Fruit fly (Drosophila melanogaster) whole organism, prepupa: Measurements from ENCODE around the gene CG15306.

Source experiments
- CG4318 ChIP-seq: fragments of 200-800 bp; sonication (Bioruptor generic); optimal IDR thresholded peaks from 3 replicates; lab custom pipeline; 2017; ENCODE audit warnings: missing biosample characterization, mild to moderate bottlenecking, missing genetic modification characterization
- Ets96B ChIP-seq: fragments of 200-800 bp; optimal IDR thresholded peaks from 2 replicates; lab custom pipeline; 2019; ENCODE audit warnings: missing biosample characterization, mild to moderate bottlenecking, missing genetic modification characterization, moderate library complexity
- Sox15 ChIP-seq: fragments of 200-800 bp; sonication (Bioruptor generic); optimal IDR thresholded peaks from 3 replicates; lab custom pipeline; 2016; ENCODE audit warnings: missing biosample characterization, missing genetic modification characterization

- TF ChIP-seq Ets96B (tag; lab: Kevin White, UChicago) (no peak), CG4318 (no peak), Sox15 (GFP tag; lab: Kevin White, UChicago) (no peak)
Observed at dm6 chrX:10290761-10291041, 40.9 kb downstream of the CG15306 start.
